Fruit fly (Drosophila melanogaster) whole organism, embryonic: ENCODE measurements around the gene mRpL19.

ENCODE experiments used
- Abd-B ChIP-seq: fragments of 200-800 bp; sonication (Bioruptor generic); optimal IDR thresholded peaks from 2 replicates; lab custom pipeline; 2018; ENCODE audit warnings: missing biosample characterization, mild to moderate bottlenecking, missing genetic modification characterization, moderate library complexity
- Bteb2 ChIP-seq: fragments of 200-800 bp; sonication (Bioruptor generic); optimal IDR thresholded peaks from 2 replicates; lab custom pipeline; 2016; ENCODE audit warnings: missing biosample characterization, missing genetic modification characterization
- CG10462 ChIP-seq: fragments of 200-800 bp; sonication (Bioruptor generic); optimal IDR thresholded peaks from 2 replicates; lab custom pipeline; 2016; ENCODE audit warnings: missing biosample characterization, missing genetic modification characterization
- CG12219 ChIP-seq: fragments of 200-800 bp; sonication (Bioruptor generic); optimal IDR thresholded peaks from 3 replicates; lab custom pipeline; 2018; ENCODE audit warnings: missing biosample characterization, mild to moderate bottlenecking, missing genetic modification characterization
- CG14050 ChIP-seq: fragments of 200-800 bp; sonication (Bioruptor generic); IDR thresholded peaks from 3 replicates; pipeline ENCODE4 v1.3.6; 2022; ENCODE audit warnings: missing biosample characterization, missing genetic modification characterization
- CG15073 ChIP-seq: fragments of 200-800 bp; sonication (Bioruptor generic); optimal IDR thresholded peaks from 2 replicates; lab custom pipeline; 2016; ENCODE audit warnings: missing biosample characterization, missing genetic modification characterization
- CG15696 ChIP-seq: fragments of 200-800 bp; sonication (Bioruptor generic); optimal IDR thresholded peaks from 2 replicates; lab custom pipeline; 2019; ENCODE audit warnings: missing biosample characterization, mild to moderate bottlenecking, missing genetic modification characterization, moderate library complexity
- CG1647 ChIP-seq: fragments of 200-800 bp; sonication (Bioruptor generic); optimal IDR thresholded peaks from 3 replicates; lab custom pipeline; 2016; ENCODE audit warnings: missing biosample characterization, missing genetic modification characterization
- CG16813 ChIP-seq: fragments of 200-800 bp; sonication (Bioruptor generic); IDR thresholded peaks from 3 replicates; pipeline ENCODE4 v1.3.6; 2022; ENCODE audit warnings: missing biosample characterization, missing genetic modification characterization; ENCODE audit not compliant: partially characterized antibody
- CG17186 ChIP-seq: fragments of 200-800 bp; sonication (Bioruptor generic); optimal IDR thresholded peaks from 3 replicates; lab custom pipeline; 2017; ENCODE audit warnings: missing biosample characterization, missing genetic modification reagents, missing genetic modification characterization
- CG18599 ChIP-seq: fragments of 200-800 bp; sonication (Bioruptor generic); optimal IDR thresholded peaks from 3 replicates; lab custom pipeline; 2017; ENCODE audit warnings: missing biosample characterization, missing genetic modification characterization, mild to moderate bottlenecking, moderate library complexity, missing genetic modification reagents
- CG2889 ChIP-seq: fragments of 200-800 bp; sonication (Bioruptor generic); IDR thresholded peaks from 3 replicates; pipeline ENCODE4 v1.3.6; 2022; ENCODE audit warnings: missing biosample characterization, missing genetic modification characterization
- CG3847 ChIP-seq: fragments of 200-800 bp; sonication (Bioruptor generic); IDR thresholded peaks from 2 replicates; pipeline ENCODE4 v1.3.6; 2022; ENCODE audit warnings: missing biosample characterization, missing genetic modification characterization
- CG4282 ChIP-seq: fragments of 200-800 bp; sonication (Bioruptor generic); optimal IDR thresholded peaks from 2 replicates; lab custom pipeline; 2016; ENCODE audit warnings: missing biosample characterization, missing genetic modification characterization
- CG6813 ChIP-seq: fragments of 200-800 bp; sonication (Bioruptor generic); optimal IDR thresholded peaks from 2 replicates; lab custom pipeline; 2017; ENCODE audit warnings: missing biosample characterization, missing genetic modification characterization, mild to moderate bottlenecking, moderate library complexity, missing genetic modification reagents
- CG7928 ChIP-seq: fragments of 200-800 bp; sonication (Bioruptor generic); optimal IDR thresholded peaks from 2 replicates; lab custom pipeline; 2017; ENCODE audit warnings: missing biosample characterization, mild to moderate bottlenecking, missing genetic modification characterization
- CG8944 ChIP-seq: fragments of 200-800 bp; sonication (Bioruptor generic); optimal IDR thresholded peaks from 3 replicates; lab custom pipeline; 2016; ENCODE audit warnings: missing biosample characterization, missing genetic modification characterization
- CTCF ChIP-seq: fragments of 200-800 bp; sonication (Bioruptor generic); optimal IDR thresholded peaks from 2 replicates; lab custom pipeline; 2017; ENCODE audit warnings: missing biosample characterization, mild to moderate bottlenecking, missing genetic modification characterization, moderate library complexity
- Chrac-16 ChIP-seq: fragments of 200-800 bp; sonication (Bioruptor generic); optimal IDR thresholded peaks from 3 replicates; lab custom pipeline; 2016; ENCODE audit warnings: missing biosample characterization, missing genetic modification characterization
- Deaf1 ChIP-seq: fragments of 200-800 bp; optimal IDR thresholded peaks from 3 replicates; lab custom pipeline; 2019; ENCODE audit warnings: missing biosample characterization, mild to moderate bottlenecking, missing genetic modification characterization, moderate library complexity
- E2f1 ChIP-seq: fragments of 200-800 bp; sonication (Bioruptor generic); IDR thresholded peaks from 2 replicates; pipeline ENCODE4 v1.3.6; 2022; ENCODE audit warnings: missing biosample characterization, missing genetic modification characterization
- MBD-R2 ChIP-seq: fragments of 200-800 bp; sonication (Bioruptor generic); IDR thresholded peaks from 2 replicates; pipeline ENCODE4 v1.3.6; 2022; ENCODE audit warnings: missing biosample characterization, missing genetic modification characterization
- NC2β ChIP-seq: fragments of 200-800 bp; sonication (Bioruptor generic); optimal IDR thresholded peaks from 2 replicates; lab custom pipeline; 2016; ENCODE audit warnings: missing biosample characterization, missing genetic modification characterization
- NFAT ChIP-seq: fragments of 200-800 bp; sonication (Bioruptor generic); IDR thresholded peaks from 2 replicates; pipeline ENCODE4 v1.3.6; 2022; ENCODE audit warnings: missing biosample characterization, missing genetic modification characterization
- NfI ChIP-seq: fragments of 200-800 bp; sonication (Bioruptor generic); optimal IDR thresholded peaks from 3 replicates; lab custom pipeline; 2018; ENCODE audit warnings: missing biosample characterization, mild to moderate bottlenecking, missing genetic modification characterization, moderate library complexity
- Opbp ChIP-seq: fragments of 200-800 bp; sonication (Bioruptor generic); IDR thresholded peaks from 3 replicates; pipeline ENCODE4 v1.3.6; 2022; ENCODE audit warnings: missing biosample characterization, missing genetic modification characterization; ENCODE audit not compliant: partially characterized antibody
- PHDP ChIP-seq: fragments of 200-800 bp; sonication (Bioruptor generic); optimal IDR thresholded peaks from 3 replicates; lab custom pipeline; 2018; ENCODE audit warnings: missing biosample characterization, mild to moderate bottlenecking, missing genetic modification characterization, moderate library complexity
- Poxn ChIP-seq: fragments of 200-800 bp; sonication (Bioruptor generic); IDR thresholded peaks from 2 replicates; pipeline ENCODE4 v1.3.6; 2022; ENCODE audit warnings: missing biosample characterization, missing genetic modification characterization
- Scr ChIP-seq: fragments of 200-800 bp; sonication (Bioruptor generic); IDR thresholded peaks from 2 replicates; pipeline ENCODE4 v1.3.6; 2022; ENCODE audit warnings: missing biosample characterization, missing genetic modification characterization; ENCODE audit not compliant: partially characterized antibody
- Sox102F ChIP-seq: fragments of 200-800 bp; sonication (Bioruptor generic); optimal IDR thresholded peaks from 2 replicates; lab custom pipeline; 2018; ENCODE audit warnings: missing biosample characterization, mild to moderate bottlenecking, missing genetic modification characterization, moderate library complexity
- TFAM ChIP-seq: fragments of 200-800 bp; sonication (Bioruptor generic); optimal IDR thresholded peaks from 2 replicates; lab custom pipeline; 2017; ENCODE audit warnings: missing biosample characterization, missing genetic modification characterization, inconsistent platforms
- Usf ChIP-seq: fragments of 200-800 bp; sonication (Bioruptor generic); optimal IDR thresholded peaks from 2 replicates; lab custom pipeline; 2017; ENCODE audit warnings: missing genotype, missing biosample characterization, missing genetic modification characterization
- Xrp1 ChIP-seq: fragments of 200-800 bp; sonication (Bioruptor generic); IDR thresholded peaks from 2 replicates; pipeline ENCODE4 v1.3.6; 2022; ENCODE audit warnings: missing biosample characterization, missing genetic modification characterization
- abd-A ChIP-seq: fragments of 200-800 bp; sonication (Bioruptor generic); optimal IDR thresholded peaks from 3 replicates; lab custom pipeline; 2019; ENCODE audit warnings: missing biosample characterization, mild to moderate bottlenecking, missing genetic modification characterization, moderate library complexity
- ara ChIP-seq: fragments of 200-800 bp; sonication (Bioruptor generic); IDR thresholded peaks from 2 replicates; pipeline ENCODE4 v1.3.6; 2022; ENCODE audit warnings: missing biosample characterization, missing genetic modification characterization
- ato ChIP-seq: fragments of 200-800 bp; sonication (Bioruptor generic); IDR thresholded peaks from 2 replicates; pipeline ENCODE4 v1.3.6; 2022; ENCODE audit warnings: missing biosample characterization, missing genetic modification characterization; ENCODE audit not compliant: partially characterized antibody
- corto ChIP-seq: fragments of 200-800 bp; sonication (Bioruptor generic); optimal IDR thresholded peaks from 2 replicates; lab custom pipeline; 2016; ENCODE audit warnings: missing biosample characterization, mild to moderate bottlenecking, missing genetic modification characterization, moderate library complexity
- hb ChIP-seq: fragments of 200-800 bp; sonication (Bioruptor generic); IDR thresholded peaks from 3 replicates; pipeline ENCODE4 v1.3.6; 2022; ENCODE audit warnings: missing biosample characterization, missing genetic modification characterization; ENCODE audit not compliant: partially characterized antibody
- klu ChIP-seq: fragments of 200-800 bp; sonication (Bioruptor generic); IDR thresholded peaks from 2 replicates; pipeline ENCODE4 v1.3.6; 2022; ENCODE audit warnings: missing biosample characterization, missing genetic modification characterization
- nmo ChIP-seq: fragments of 200-800 bp; sonication (Bioruptor generic); optimal IDR thresholded peaks from 2 replicates; lab custom pipeline; 2018; ENCODE audit warnings: missing biosample characterization, mild to moderate bottlenecking, missing genetic modification characterization, moderate library complexity
- odd ChIP-seq: fragments of 200-800 bp; sonication (Bioruptor generic); optimal IDR thresholded peaks from 2 replicates; lab custom pipeline; 2017; ENCODE audit warnings: missing biosample characterization, mild to moderate bottlenecking, missing genetic modification characterization
- pros ChIP-seq: fragments of 200-800 bp; sonication (Bioruptor generic); optimal IDR thresholded peaks from 3 replicates; lab custom pipeline; 2019; ENCODE audit warnings: missing biosample characterization, mild to moderate bottlenecking, missing genetic modification characterization, moderate library complexity
- pum ChIP-seq: fragments of 200-800 bp; sonication (Bioruptor generic); optimal IDR thresholded peaks from 2 replicates; lab custom pipeline; 2016; ENCODE audit warnings: missing biosample characterization, missing genetic modification characterization
- ro ChIP-seq: fragments of 200-800 bp; sonication (Bioruptor generic); IDR thresholded peaks from 2 replicates; pipeline ENCODE4 v1.3.6; 2022; ENCODE audit warnings: missing biosample characterization, missing genetic modification characterization
- run ChIP-seq: fragments of 200-800 bp; sonication (Bioruptor generic); optimal IDR thresholded peaks from 3 replicates; lab custom pipeline; 2018; ENCODE audit warnings: missing biosample characterization, mild to moderate bottlenecking, missing genetic modification characterization
- seq ChIP-seq: fragments of 200-800 bp; sonication (Bioruptor generic); IDR thresholded peaks from 2 replicates; pipeline ENCODE4 v1.3.6; 2022; ENCODE audit warnings: missing biosample characterization, missing genetic modification characterization
- slou ChIP-seq: fragments of 200-800 bp; sonication (Bioruptor generic); optimal IDR thresholded peaks from 3 replicates; lab custom pipeline; 2016; ENCODE audit warnings: missing biosample characterization, missing genetic modification characterization
- so ChIP-seq: fragments of 200-800 bp; sonication (Bioruptor generic); IDR thresholded peaks from 3 replicates; pipeline ENCODE4 v1.3.6; 2022; ENCODE audit warnings: missing biosample characterization, missing genetic modification characterization
- usp ChIP-seq: fragments of >200 bp; optimal IDR thresholded peaks from 2 replicates; lab custom pipeline; 2017; ENCODE audit warnings: missing biosample characterization, missing genetic modification characterization
- wek ChIP-seq: fragments of 200-800 bp; sonication (Bioruptor generic); optimal IDR thresholded peaks from 3 replicates; lab custom pipeline; 2018; ENCODE audit warnings: missing biosample characterization, mild to moderate bottlenecking, missing genetic modification characterization, moderate library complexity
- zen2 ChIP-seq: fragments of 200-800 bp; sonication (Bioruptor generic); IDR thresholded peaks from 3 replicates; pipeline ENCODE4 v1.3.6; 2022; ENCODE audit warnings: missing biosample characterization, missing genetic modification characterization; ENCODE audit not compliant: partially characterized antibody

The mRpL19 gene

dm6 chr3R:8711890-8712449, 38.1 kb downstream of the mRpL19 start:
- TF ChIP-seq Usf (GFP tag; lab: Kevin White, UChicago) (no peak), CG6813 (GFP tag; lab: Kevin White, UChicago) (no peak), slou (GFP tag; lab: Kevin White, UChicago) (no peak), run (tag; lab: Kevin White, UChicago) (no peak), NC2β (no peak), ro (GFP tag; lab: Robert Waterston, UW) (no peak), Bteb2 (no peak), so (GFP tag; lab: Robert Waterston, UW) (0 out of 3 replicates have a peak, but pooled peaks have one; percentile 45), hb (GFP tag; lab: Robert Waterston, UW) (no peak), PHDP (tag; lab: Kevin White, UChicago) (peak; percentile 3), CG15073 (GFP tag; lab: Kevin White, UChicago) (no peak), CG7928 (GFP tag; lab: Kevin White, UChicago) (no peak), wek (GFP tag; lab: Kevin White, UChicago) (no peak), odd (no peak), TFAM (GFP tag; lab: Kevin White, UChicago) (no peak), usp (GFP tag; lab: Kevin White, UChicago) (no peak), ara (GFP tag; lab: Robert Waterston, UW) (no peak), CG1647 (GFP tag; lab: Kevin White, UChicago) (no peak), CG16813 (GFP tag; lab: Robert Waterston, UW) (no peak), MBD-R2 (no peak), CG8944 (GFP tag; lab: Kevin White, UChicago) (no peak), CG2889 (0 out of 3 replicates have a peak, but pooled peaks have one; percentile 23), CG17186 (GFP tag; lab: Kevin White, UChicago) (no peak), CG18599 (peak; percentile 12), CG12219 (no peak), seq (GFP tag; lab: Robert Waterston, UW) (no peak), pum (no peak), nmo (GFP tag; lab: Kevin White, UChicago) (peak; percentile 29), CG4282 (GFP tag; lab: Kevin White, UChicago) (no peak), Sox102F (GFP tag; lab: Kevin White, UChicago) (peak; percentile 61), zen2 (GFP tag; lab: Robert Waterston, UW) (no peak), corto (GFP tag; lab: Kevin White, UChicago) (no peak), abd-A (no peak), CTCF (GFP tag; lab: Kevin White, UChicago) (no peak), CG3847 (GFP tag; lab: Robert Waterston, UW) (0 out of 2 replicates have a peak, but pooled peaks have one; percentile 15), CG10462 (GFP tag; lab: Kevin White, UChicago) (no peak), Xrp1 (no peak), Poxn (GFP tag; lab: Robert Waterston, UW) (no peak), Deaf1 (peak; percentile 69), CG15696 (tag; lab: Kevin White, UChicago) (no peak), klu (GFP tag; lab: Robert Waterston, UW) (no peak), NFAT (GFP tag; lab: Robert Waterston, UW) (no peak), Scr (GFP tag; lab: Robert Waterston, UW) (no peak), NfI (no peak), pros (GFP tag; lab: Kevin White, UChicago) (no peak), Chrac-16 (GFP tag; lab: Kevin White, UChicago) (no peak), Abd-B (GFP tag; lab: Kevin White, UChicago) (no peak), E2f1 (GFP tag; lab: Robert Waterston, UW) (no peak), Opbp (GFP tag; lab: Robert Waterston, UW) (no peak), ato (GFP tag; lab: Robert Waterston, UW) (no peak), CG14050 (GFP tag; lab: Robert Waterston, UW) (no peak)
